Fruit fly (Drosophila melanogaster) whole organism, embryonic: ENCODE measurements around the gene CG3505.
A peak's percentile ranks its signal among the peaks of the same experiment; 100 is the strongest.

Experiments used
- B-H2 ChIP-seq: fragments of 200-800 bp; sonication (Bioruptor generic); optimal IDR thresholded peaks from 2 replicates; lab custom pipeline; 2018; ENCODE audit warnings: missing biosample characterization, mild to moderate bottlenecking, missing genetic modification characterization
- BtbVII ChIP-seq: fragments of 200-800 bp; sonication (Bioruptor generic); optimal IDR thresholded peaks from 3 replicates; lab custom pipeline; 2017; ENCODE audit warnings: missing biosample characterization, mild to moderate bottlenecking, missing genetic modification characterization
- CG11560 ChIP-seq: fragments of 200-800 bp; sonication (Bioruptor generic); IDR thresholded peaks from 3 replicates; pipeline ENCODE4 v1.3.6; 2022; ENCODE audit warnings: missing biosample characterization, missing genetic modification characterization
- CG12942 ChIP-seq: fragments of 200-800 bp; sonication (Bioruptor generic); optimal IDR thresholded peaks from 3 replicates; lab custom pipeline; 2016; ENCODE audit warnings: missing biosample characterization, missing genetic modification characterization
- CG14014 ChIP-seq: fragments of 200-800 bp; sonication (Bioruptor generic); IDR thresholded peaks from 2 replicates; pipeline ENCODE4 v1.3.6; 2022; ENCODE audit warnings: missing biosample characterization, missing genetic modification characterization
- CG14441 ChIP-seq: fragments of 200-800 bp; sonication (Bioruptor generic); IDR thresholded peaks from 2 replicates; pipeline ENCODE4 v1.3.6; 2022; ENCODE audit warnings: missing biosample characterization, missing genetic modification characterization
- CG17912 ChIP-seq: fragments of 200-800 bp; sonication (Bioruptor generic); optimal IDR thresholded peaks from 2 replicates; lab custom pipeline; 2018; ENCODE audit warnings: missing biosample characterization, mild to moderate bottlenecking, missing genetic modification characterization
- CG18011 ChIP-seq: fragments of 200-800 bp; sonication (Bioruptor generic); optimal IDR thresholded peaks from 2 replicates; lab custom pipeline; 2017; ENCODE audit warnings: missing biosample characterization, missing genetic modification characterization, mild to moderate bottlenecking, moderate library complexity, missing genotype
- CG2120 ChIP-seq: fragments of 200-800 bp; sonication (Bioruptor generic); optimal IDR thresholded peaks from 3 replicates; lab custom pipeline; 2016; ENCODE audit warnings: missing biosample characterization, missing genetic modification characterization
- CG30431 ChIP-seq: fragments of 200-800 bp; sonication (Bioruptor generic); optimal IDR thresholded peaks from 2 replicates; lab custom pipeline; 2017; ENCODE audit warnings: missing biosample characterization, missing genetic modification characterization
- CG31224 ChIP-seq: fragments of 200-800 bp; sonication (Bioruptor generic); IDR thresholded peaks from 2 replicates; pipeline ENCODE4 v1.3.6; 2022; ENCODE audit warnings: missing biosample characterization, missing genetic modification characterization
- CG34422 ChIP-seq: fragments of 200-800 bp; sonication (Bioruptor generic); IDR thresholded peaks from 3 replicates; pipeline ENCODE4 v1.3.6; 2022; ENCODE audit warnings: missing biosample characterization, missing genetic modification characterization
- CG3847 ChIP-seq: fragments of 200-800 bp; sonication (Bioruptor generic); IDR thresholded peaks from 2 replicates; pipeline ENCODE4 v1.3.6; 2022; ENCODE audit warnings: missing biosample characterization, missing genetic modification characterization
- CG5180 ChIP-seq: fragments of 200-800 bp; sonication (Bioruptor generic); optimal IDR thresholded peaks from 3 replicates; lab custom pipeline; 2017; ENCODE audit warnings: missing biosample characterization, missing genetic modification characterization, mild to moderate bottlenecking, moderate library complexity, missing genetic modification reagents
- CG6791 ChIP-seq: fragments of 200-800 bp; sonication (Bioruptor generic); IDR thresholded peaks from 3 replicates; pipeline ENCODE4 v1.3.6; 2022; ENCODE audit warnings: missing biosample characterization, missing genetic modification characterization; ENCODE audit not compliant: partially characterized antibody
- CG7556 ChIP-seq: fragments of 200-800 bp; sonication (Bioruptor generic); optimal IDR thresholded peaks from 2 replicates; lab custom pipeline; 2017; ENCODE audit warnings: missing biosample characterization, mild to moderate bottlenecking, missing genetic modification characterization
- CG9609 ChIP-seq: fragments of 200-800 bp; sonication (Bioruptor generic); optimal IDR thresholded peaks from 3 replicates; lab custom pipeline; 2016; ENCODE audit warnings: missing biosample characterization, missing genetic modification characterization
- CG9727 ChIP-seq: fragments of 200-800 bp; sonication (Bioruptor generic); optimal IDR thresholded peaks from 3 replicates; lab custom pipeline; 2017; ENCODE audit warnings: missing biosample characterization, mild to moderate bottlenecking, missing genetic modification characterization
- Chrac-16 ChIP-seq: fragments of 200-800 bp; sonication (Bioruptor generic); optimal IDR thresholded peaks from 3 replicates; lab custom pipeline; 2016; ENCODE audit warnings: missing biosample characterization, missing genetic modification characterization
- Fer3 ChIP-seq: fragments of 200-800 bp; sonication (Bioruptor generic); optimal IDR thresholded peaks from 2 replicates; lab custom pipeline; 2018; ENCODE audit warnings: missing biosample characterization, mild to moderate bottlenecking, missing genetic modification characterization, moderate library complexity
- H15 ChIP-seq: fragments of 200-800 bp; sonication (Bioruptor generic); IDR thresholded peaks from 3 replicates; pipeline ENCODE4 v1.3.6; 2022; ENCODE audit warnings: missing biosample characterization, missing genetic modification characterization
- H2.0 ChIP-seq: fragments of 200-800 bp; sonication (Bioruptor generic); IDR thresholded peaks from 2 replicates; pipeline ENCODE4 v1.3.6; 2022; ENCODE audit warnings: missing biosample characterization, missing genetic modification characterization
- HLH54F ChIP-seq: fragments of 200-800 bp; sonication (Bioruptor generic); optimal IDR thresholded peaks from 3 replicates; lab custom pipeline; 2016; ENCODE audit warnings: missing biosample characterization, missing genetic modification characterization
- HLHmδ ChIP-seq: fragments of 200-800 bp; sonication (Bioruptor generic); optimal IDR thresholded peaks from 2 replicates; lab custom pipeline; 2018; ENCODE audit warnings: missing biosample characterization, mild to moderate bottlenecking, missing genetic modification characterization, moderate library complexity
- Hand ChIP-seq: fragments of 200-800 bp; sonication (Bioruptor generic); optimal IDR thresholded peaks from 2 replicates; lab custom pipeline; 2017; ENCODE audit warnings: mild to moderate bottlenecking, missing biosample characterization, missing genetic modification reagents, missing genetic modification characterization
- Hr51 ChIP-seq, 2 experiments: fragments of 200-800 bp; sonication (Bioruptor generic); optimal IDR thresholded peaks; 2 replicates in 1 of 2; 3 replicates in 1 of 2; lab custom pipeline; 2016 to 2018; ENCODE audit warnings: missing biosample characterization in 2 of 2, missing genetic modification characterization in 2 of 2, mild to moderate bottlenecking in 1 of 2, moderate library complexity in 1 of 2
- NC2β ChIP-seq: fragments of 200-800 bp; sonication (Bioruptor generic); optimal IDR thresholded peaks from 2 replicates; lab custom pipeline; 2016; ENCODE audit warnings: missing biosample characterization, missing genetic modification characterization
- NFAT ChIP-seq: fragments of 200-800 bp; sonication (Bioruptor generic); IDR thresholded peaks from 2 replicates; pipeline ENCODE4 v1.3.6; 2022; ENCODE audit warnings: missing biosample characterization, missing genetic modification characterization
- Nf-YA ChIP-seq: fragments of 200-800 bp; sonication (Bioruptor generic); IDR thresholded peaks from 2 replicates; pipeline ENCODE4 v1.3.6; 2022; ENCODE audit warnings: missing biosample characterization, missing genetic modification characterization
- Sry-δ ChIP-seq: fragments of 200-800 bp; sonication (Bioruptor generic); optimal IDR thresholded peaks from 2 replicates; lab custom pipeline; 2016; ENCODE audit warnings: missing biosample characterization, missing genetic modification characterization
- Usf ChIP-seq: fragments of 200-800 bp; sonication (Bioruptor generic); optimal IDR thresholded peaks from 2 replicates; lab custom pipeline; 2017; ENCODE audit warnings: missing genotype, missing biosample characterization, missing genetic modification characterization
- btn ChIP-seq: fragments of 200-800 bp; sonication (Bioruptor generic); optimal IDR thresholded peaks from 2 replicates; lab custom pipeline; 2016; ENCODE audit warnings: missing biosample characterization, missing genetic modification characterization
- dpn ChIP-seq, 2 experiments: fragments of 200-800 bp; sonication (Bioruptor generic); optimal IDR thresholded peaks; 3 replicates each; lab custom pipeline; 2016; ENCODE audit warnings: missing biosample characterization in 2 of 2, missing genetic modification characterization in 2 of 2
- dysf ChIP-seq: fragments of 200-800 bp; sonication (Bioruptor generic); IDR thresholded peaks from 3 replicates; pipeline ENCODE4 v1.3.6; 2022; ENCODE audit warnings: missing biosample characterization, missing genetic modification characterization
- en ChIP-seq: fragments of 200-800 bp; sonication (Bioruptor generic); optimal IDR thresholded peaks from 2 replicates; lab custom pipeline; 2016; ENCODE audit warnings: missing biosample characterization, missing genetic modification characterization
- eve ChIP-seq, 2 experiments: fragments of >200 bp; optimal IDR thresholded peaks; 2 replicates each; lab custom pipeline; 2017; ENCODE audit warnings: missing biosample characterization in 2 of 2, missing genetic modification characterization in 2 of 2
- ewg ChIP-seq: fragments of 200-800 bp; sonication (Bioruptor generic); optimal IDR thresholded peaks from 3 replicates; lab custom pipeline; 2017; ENCODE audit warnings: mild to moderate bottlenecking, missing biosample characterization, missing genetic modification reagents, missing genetic modification characterization
- fd3F ChIP-seq: fragments of 200-800 bp; sonication (Bioruptor generic); optimal IDR thresholded peaks from 2 replicates; lab custom pipeline; 2018; ENCODE audit warnings: missing biosample characterization, mild to moderate bottlenecking, missing genetic modification characterization, moderate library complexity
- fd96Cb ChIP-seq: fragments of 200-800 bp; sonication (Bioruptor generic); optimal IDR thresholded peaks from 2 replicates; lab custom pipeline; 2018; ENCODE audit warnings: missing biosample characterization, mild to moderate bottlenecking, missing genetic modification characterization, moderate library complexity
- gem ChIP-seq: fragments of 200-800 bp; sonication (Bioruptor generic); optimal IDR thresholded peaks from 2 replicates; lab custom pipeline; 2019; ENCODE audit warnings: missing biosample characterization, mild to moderate bottlenecking, missing genetic modification characterization, moderate library complexity
- grn ChIP-seq: fragments of 200-800 bp; sonication (Bioruptor generic); optimal IDR thresholded peaks from 3 replicates; lab custom pipeline; 2017; ENCODE audit warnings: missing biosample characterization, missing genetic modification characterization
- inv ChIP-seq: fragments of 200-800 bp; sonication (Bioruptor generic); IDR thresholded peaks from 2 replicates; pipeline ENCODE4 v1.3.6; 2022; ENCODE audit warnings: missing biosample characterization, missing genetic modification characterization; ENCODE audit not compliant: partially characterized antibody
- knrl ChIP-seq: fragments of 200-800 bp; sonication (Bioruptor generic); IDR thresholded peaks from 3 replicates; pipeline ENCODE4 v1.3.6; 2022; ENCODE audit warnings: missing biosample characterization, missing genetic modification characterization; ENCODE audit not compliant: partially characterized antibody
- lab ChIP-seq: fragments of 200-800 bp; sonication (Bioruptor generic); optimal IDR thresholded peaks from 3 replicates; lab custom pipeline; 2017; ENCODE audit warnings: missing biosample characterization, missing genetic modification characterization, mild to moderate bottlenecking, moderate library complexity, missing genetic modification reagents
- nerfin-2 ChIP-seq: fragments of 200-800 bp; sonication (Bioruptor generic); IDR thresholded peaks from 2 replicates; pipeline ENCODE4 v1.3.6; 2022; ENCODE audit warnings: missing biosample characterization, missing genetic modification characterization; ENCODE audit not compliant: partially characterized antibody
- nom ChIP-seq: fragments of 200-800 bp; sonication (Bioruptor generic); optimal IDR thresholded peaks from 2 replicates; lab custom pipeline; 2017; ENCODE audit warnings: missing biosample characterization, missing genetic modification characterization, mild to moderate bottlenecking, moderate library complexity, missing genetic modification reagents
- odd ChIP-seq: fragments of 200-800 bp; sonication (Bioruptor generic); optimal IDR thresholded peaks from 2 replicates; lab custom pipeline; 2017; ENCODE audit warnings: missing biosample characterization, mild to moderate bottlenecking, missing genetic modification characterization
- slp2 ChIP-seq: fragments of 200-800 bp; sonication (Bioruptor generic); optimal IDR thresholded peaks from 2 replicates; lab custom pipeline; 2016; ENCODE audit warnings: missing biosample characterization, missing genetic modification characterization
- tin ChIP-seq: fragments of 200-800 bp; sonication (Bioruptor generic); optimal IDR thresholded peaks from 3 replicates; lab custom pipeline; 2016; ENCODE audit warnings: missing biosample characterization, missing genetic modification characterization
- wek ChIP-seq: fragments of 200-800 bp; sonication (Bioruptor generic); optimal IDR thresholded peaks from 3 replicates; lab custom pipeline; 2018; ENCODE audit warnings: missing biosample characterization, mild to moderate bottlenecking, missing genetic modification characterization, moderate library complexity

The CG3505 gene

DNA sequence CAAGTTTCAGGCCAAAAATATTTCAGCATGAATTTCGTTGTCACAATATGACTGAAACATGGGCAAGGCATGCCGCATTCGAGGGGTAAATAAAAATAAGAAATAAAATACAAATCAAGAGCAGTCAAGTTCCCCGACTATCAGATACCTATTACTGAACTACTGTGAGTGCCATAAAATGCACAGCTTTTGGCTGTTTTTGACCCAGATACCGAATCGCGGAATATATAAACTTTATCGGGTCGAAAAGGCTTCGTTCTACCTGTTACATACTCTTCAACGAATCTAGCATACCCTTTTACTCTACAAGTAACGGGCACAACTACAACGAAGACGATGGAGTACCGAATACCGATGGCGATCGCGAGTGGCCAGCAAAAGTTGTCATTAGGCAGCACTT lies 49.6 kb downstream of the CG3505 start (continued):
- TF ChIP-seq CG6791 (GFP tag; lab: Robert Waterston, UW) (peak; percentile 73; the same call in 2 of the 3 replicates), CG34422 (GFP tag; lab: Robert Waterston, UW) (peak; percentile 59; the same call in 2 of the 3 replicates), Hand (GFP tag; lab: Kevin White, UChicago) (no peak), lab (GFP tag; lab: Kevin White, UChicago) (peak; percentile 64), H2.0 (GFP tag; lab: Robert Waterston, UW) (peak; percentile 68; the same call in 1 of the 2 replicates), CG30431 (GFP tag; lab: Kevin White, UChicago) (peak; percentile 23), Usf (GFP tag; lab: Kevin White, UChicago) (peak; percentile 18), Nf-YA (peak; percentile 52), btn (GFP tag; lab: Kevin White, UChicago) (peak; percentile 27), en (peak; percentile 33), CG11560 (tag; lab: Robert Waterston, UW) (peak; percentile 49; the same call in 2 of the 3 replicates), B-H2 (GFP tag; lab: Kevin White, UChicago) (no peak), knrl (GFP tag; lab: Robert Waterston, UW) (peak; percentile 28; the same call in 1 of the 3 replicates), CG18011 (GFP tag; lab: Kevin White, UChicago) (no peak), gem (tag; lab: Kevin White, UChicago) (peak; percentile 57), fd96Cb (peak; percentile 40), CG9609 (peak; percentile 58), tin (peak; percentile 23), CG14441 (GFP tag; lab: Robert Waterston, UW) (peak; percentile 81), grn (GFP tag; lab: Kevin White, UChicago) (no peak), fd3F (GFP tag; lab: Kevin White, UChicago) (peak; percentile 21), CG3847 (GFP tag; lab: Robert Waterston, UW) (peak; percentile 73), inv (GFP tag; lab: Robert Waterston, UW) (peak; percentile 47; the same call in 1 of the 2 replicates), wek (GFP tag; lab: Kevin White, UChicago) (no peak), CG17912 (no peak), slp2 (GFP tag; lab: Kevin White, UChicago) (no peak), dpn (GFP tag; optimal IDR thresholded peaks at IDR 0.05; lab: Kevin White, UChicago) (peak; percentile 45 to 75), HLHmδ (GFP tag; lab: Kevin White, UChicago) (no peak), Chrac-16 (GFP tag; lab: Kevin White, UChicago) (peak; percentile 45), Sry-δ (GFP tag; lab: Kevin White, UChicago) (peak; percentile 8), eve (GFP tag; optimal IDR thresholded peaks at IDR 0.05; lab: Kevin White, UChicago) (peak in 1 of 2 experiments; percentile 50), H15 (GFP tag; lab: Robert Waterston, UW) (0 out of 3 replicates have a peak, but pooled peaks have one; percentile 51), CG31224 (GFP tag; lab: Robert Waterston, UW) (peak; percentile 40; the same call in 1 of the 2 replicates), CG9727 (GFP tag; lab: Kevin White, UChicago) (peak; percentile 33), BtbVII (GFP tag; lab: Kevin White, UChicago) (peak; percentile 28), dysf (peak; percentile 81), HLH54F (GFP tag; lab: Kevin White, UChicago) (peak; percentile 71), nerfin-2 (GFP tag; lab: Robert Waterston, UW) (peak; percentile 76), ewg (GFP tag; lab: Kevin White, UChicago) (no peak), CG5180 (GFP tag; lab: Kevin White, UChicago) (peak; percentile 20), CG2120 (peak; percentile 78), CG14014 (peak; percentile 84), CG7556 (GFP tag; lab: Kevin White, UChicago) (peak; percentile 37), Hr51 (GFP tag; optimal IDR thresholded peaks at IDR 0.05; lab: Kevin White, UChicago) (peak; percentile 50 to 54), CG12942 (GFP tag; lab: Kevin White, UChicago) (no peak), nom (no peak), odd (GFP tag; lab: Kevin White, UChicago) (no peak), Fer3 (tag; lab: Kevin White, UChicago) (peak; percentile 56), NFAT (GFP tag; lab: Robert Waterston, UW) (peak; percentile 77), NC2β (no peak)
